Worm (Caenorhabditis elegans): ENCODE results near the gene ttc-36.

DNA sequence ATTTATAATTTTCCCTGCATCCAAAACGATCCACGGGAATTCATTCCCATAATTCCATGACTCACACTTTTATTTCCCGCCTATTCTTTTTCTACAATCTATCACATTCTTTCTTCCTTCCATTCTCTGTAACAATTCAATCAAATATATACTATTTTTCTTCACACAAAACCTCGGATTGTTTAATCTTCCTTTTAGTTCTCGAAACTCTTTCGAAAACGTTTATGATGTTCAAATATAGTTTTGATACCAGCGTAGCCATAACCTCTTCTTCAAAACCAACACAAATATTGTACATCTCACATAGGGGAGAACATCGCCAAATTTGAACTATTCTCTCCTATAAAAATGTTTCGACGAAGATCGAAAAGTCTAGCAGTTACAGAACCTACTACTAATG is 39.2 kb upstream of the ttc-36 start, which contains the start of gene lec-3:
- TF ChIP-seq ztf-26 (tag; optimal IDR thresholded peaks at IDR 0.05) (no peak), attf-3 (GFP tag; conservative IDR thresholded peaks at IDR 0.05) (no peak), F23B12.7 (tag; optimal IDR thresholded peaks at IDR 0.05; ENCODE audit: insufficient read depth) (no peak), F49E8.2 (tag; optimal IDR thresholded peaks at IDR 0.05; ENCODE audit: insufficient read depth) (no peak), unc-62 (GFP tag; optimal IDR thresholded peaks at IDR 0.05) (no peak), rec-8 (tag; optimal IDR thresholded peaks at IDR 0.05) (no peak)

Measured in whole organism, young adult.